Worm (Caenorhabditis elegans): ENCODE measurements around the gene F22B3.8.

The F22B3.8 gene

DNA sequence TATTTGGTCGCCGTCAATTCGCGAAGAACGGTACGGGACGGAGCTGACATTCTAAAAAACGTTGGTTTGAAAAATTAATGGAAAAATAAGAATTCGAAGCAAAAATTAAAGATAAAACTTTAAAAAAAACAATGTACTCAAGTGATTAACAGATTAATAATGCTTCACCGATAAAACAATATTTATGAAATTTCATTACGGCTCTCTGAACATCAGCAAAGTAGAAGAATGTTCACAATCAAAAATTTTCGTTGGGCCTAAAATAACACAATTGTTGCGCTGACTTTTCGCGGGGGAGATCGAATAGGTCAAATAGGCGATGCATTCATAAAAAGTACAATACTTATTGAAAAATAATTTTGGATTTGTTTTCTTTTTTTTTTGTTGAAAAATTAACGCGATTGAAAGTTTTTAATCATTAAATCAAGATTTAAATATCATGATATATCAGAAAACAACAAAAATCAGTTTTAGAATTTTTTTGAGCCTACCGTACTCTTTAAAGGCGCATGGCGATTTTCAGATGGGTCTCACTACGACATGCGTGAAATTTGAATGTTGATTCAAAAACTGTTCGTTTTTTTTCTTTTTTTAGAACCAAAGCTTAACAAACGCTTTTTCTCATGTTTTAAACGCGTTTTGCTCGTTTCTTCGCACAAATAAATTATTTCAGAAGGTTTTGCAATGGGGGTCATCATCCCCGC is 21.3 kb downstream of the F22B3.8 start, which contains the start of the genes memi-3 and cyp-31A2 (continued):
- no peak for TF ChIP-seq B0035.1 (tag; optimal IDR thresholded peaks at IDR 0.05)
- no peak for TF ChIP-seq F57C9.4 (tag; optimal IDR thresholded peaks at IDR 0.05)
- peak; percentile 39 for TF ChIP-seq unc-130 (GFP tag; optimal IDR thresholded peaks at IDR 0.05)
- no peak for TF ChIP-seq zim-3 (tag; optimal IDR thresholded peaks at IDR 0.05)
- no peak for TF ChIP-seq ceh-27 (GFP tag; optimal IDR thresholded peaks at IDR 0.05)
- TF ChIP-seq F55B11.4 (tag; optimal IDR thresholded peaks at IDR 0.05; ENCODE audit: borderline replicate concordance, insufficient read depth), result no peak
- no peak for TF ChIP-seq attf-5 (GFP tag; optimal IDR thresholded peaks at IDR 0.05)
- no peak for TF ChIP-seq hlh-26 (GFP tag; conservative IDR thresholded peaks at IDR 0.05)
- no peak for TF ChIP-seq nfya-1 (tag; optimal IDR thresholded peaks at IDR 0.05; ENCODE audit: borderline replicate concordance, insufficient read depth)
- TF ChIP-seq B0261.1 (tag; optimal IDR thresholded peaks at IDR 0.05), result no peak
- no peak for TF ChIP-seq ztf-6 (GFP tag; IDR thresholded peaks at IDR 0.05)
- TF ChIP-seq ceh-58 (GFP tag; IDR thresholded peaks at IDR 0.05), result no peak
- no peak for TF ChIP-seq let-607 (tag; optimal IDR thresholded peaks at IDR 0.05)
- no peak for TF ChIP-seq T07F8.4 (tag; optimal IDR thresholded peaks at IDR 0.05)
- no peak for TF ChIP-seq let-526 (GFP tag; IDR thresholded peaks at IDR 0.05)
- no peak for TF ChIP-seq snpc-1.1 (tag; optimal IDR thresholded peaks at IDR 0.05; ENCODE audit: insufficient read depth)
- TF ChIP-seq ceh-91 (GFP tag; IDR thresholded peaks at IDR 0.05), result peak; percentile 40; the same call in 1 of the 2 replicates
- no peak for TF ChIP-seq rpc-1 (optimal IDR thresholded peaks at IDR 0.05)
- TF ChIP-seq rpc-1 (tag; optimal IDR thresholded peaks at IDR 0.05), result no peak
- TF ChIP-seq fkh-3 (tag; optimal IDR thresholded peaks at IDR 0.05), result no peak
- TF ChIP-seq hrde-1 (tag; optimal IDR thresholded peaks at IDR 0.05; ENCODE audit: borderline replicate concordance), result no peak
- no peak for TF ChIP-seq snpc-3.4 (tag; optimal IDR thresholded peaks at IDR 0.05)
- no peak for TF ChIP-seq cebp-1 (GFP tag; IDR thresholded peaks at IDR 0.05)
- TF ChIP-seq cebp-1 (tag; optimal IDR thresholded peaks at IDR 0.05), result no peak
- no peak for TF ChIP-seq atf-7 (tag; optimal IDR thresholded peaks at IDR 0.05)
- TF ChIP-seq ZK185.1 (tag; optimal IDR thresholded peaks at IDR 0.05; ENCODE audit: poor library complexity, severe bottlenecking), result no peak
- TF ChIP-seq bed-1 (GFP tag; IDR thresholded peaks at IDR 0.05), result no peak
- no peak for TF ChIP-seq ets-4 (GFP tag; optimal IDR thresholded peaks at IDR 0.05)
- no peak for TF ChIP-seq cebp-2 (GFP tag; IDR thresholded peaks at IDR 0.05)
- no peak for TF ChIP-seq akir-1 (GFP tag; optimal IDR thresholded peaks at IDR 0.05)
- TF ChIP-seq F22D6.2 (tag; optimal IDR thresholded peaks at IDR 0.05), result no peak
- TF ChIP-seq nhr-179 (tag; optimal IDR thresholded peaks at IDR 0.05), result no peak
- TF ChIP-seq tlf-1 (GFP tag; optimal IDR thresholded peaks at IDR 0.05), result no peak
- TF ChIP-seq F57A8.1 (GFP tag; optimal IDR thresholded peaks at IDR 0.05), result no peak
- TF ChIP-seq chd-7 (tag; optimal IDR thresholded peaks at IDR 0.05), result no peak
- no peak for TF ChIP-seq F39B2.1 (GFP tag; IDR thresholded peaks at IDR 0.05)
- no peak for TF ChIP-seq die-1 (tag; optimal IDR thresholded peaks at IDR 0.05)
- no peak for TF ChIP-seq nfyb-1 (GFP tag; IDR thresholded peaks at IDR 0.05)
- no peak for TF ChIP-seq aptf-2 (GFP tag; conservative IDR thresholded peaks at IDR 0.05)
- peak; percentile 82 for TF ChIP-seq lsl-1 (GFP tag; optimal IDR thresholded peaks at IDR 0.05)
- no peak for TF ChIP-seq F37B4.10 (GFP tag; IDR thresholded peaks at IDR 0.05)
- no peak for TF ChIP-seq F10E7.11 (tag; optimal IDR thresholded peaks at IDR 0.05)
- TF ChIP-seq nhr-120 (GFP tag; IDR thresholded peaks at IDR 0.05), result no peak
- no peak for TF ChIP-seq hmg-20 (GFP tag; IDR thresholded peaks at IDR 0.05)
- TF ChIP-seq hsf-1 (GFP tag; IDR thresholded peaks at IDR 0.05), result no peak
- TF ChIP-seq sdz-38 (tag; optimal IDR thresholded peaks at IDR 0.05), result no peak
- TF ChIP-seq F23B12.7 (tag; optimal IDR thresholded peaks at IDR 0.05; ENCODE audit: insufficient read depth), result no peak
- TF ChIP-seq T26A5.8 (tag; optimal IDR thresholded peaks at IDR 0.05), result no peak
